Worm (Caenorhabditis elegans) whole organism, L3 larva: Measurements from ENCODE around the gene ttr-45.

Experiments used
- ceh-9 ChIP-seq: sonication (generic microtip); optimal IDR thresholded peaks from 2 replicates; lab custom pipeline; 2018; ENCODE audit warnings: missing biosample characterization, missing genetic modification characterization
- nfya-1 ChIP-seq: sonication (generic microtip); optimal IDR thresholded peaks from 2 replicates; lab custom pipeline; 2017; ENCODE audit warnings: missing genetic modification characterization, mild to moderate bottlenecking, missing compliant biosample characterization, antibody characterized with exemption, moderate library complexity; ENCODE audit not compliant: insufficient read depth
- nhr-11 ChIP-seq: fragments of 150-350 bp; optimal IDR thresholded peaks from 2 replicates; lab custom pipeline; 2014; ENCODE audit warnings: missing biosample characterization, missing genetic modification characterization

DNA sequence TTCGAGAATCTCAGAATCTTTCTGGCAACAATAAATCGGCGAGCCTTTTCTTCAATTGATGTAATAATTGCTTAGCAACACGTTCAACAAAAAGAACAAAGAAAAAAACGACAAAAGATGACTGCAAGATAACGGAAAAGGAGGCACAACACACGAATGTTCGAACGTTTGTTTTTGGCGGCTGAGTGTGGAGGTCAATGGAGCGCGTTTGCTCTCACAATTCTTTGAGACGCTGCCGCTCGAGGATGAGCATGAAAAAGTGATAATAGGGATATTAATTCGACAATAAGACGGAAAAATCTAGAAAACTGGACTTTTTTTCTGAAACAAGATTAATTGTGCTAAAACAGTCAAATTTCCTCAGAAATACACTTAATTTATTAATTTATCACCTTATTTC, 48.1 kb upstream of the ttr-45 start:
- TF ChIP-seq ceh-9 (no peak), nhr-11 (no peak), nfya-1 (tag; lab: Kevin White, UChicago) (peak; percentile 49)
